Worm (Caenorhabditis elegans) whole organism, late embryonic: ENCODE measurements around the gene R05G6.1.
A peak's percentile ranks its signal among the peaks of the same experiment; 100 is the strongest.

Experiments used
- C08G9.2 ChIP-seq: sonication (generic microtip); optimal IDR thresholded peaks from 2 replicates; lab custom pipeline; 2016; ENCODE audit warnings: mild to moderate bottlenecking, missing genetic modification characterization, moderate library complexity, missing compliant biosample characterization
- Y22D7AL.16 ChIP-seq: sonication (generic microtip); optimal IDR thresholded peaks from 2 replicates; lab custom pipeline; 2016; ENCODE audit warnings: missing genetic modification characterization, missing compliant biosample characterization
- ahr-1 ChIP-seq: sonication (generic microtip); optimal IDR thresholded peaks from 2 replicates; lab custom pipeline; 2016; ENCODE audit warnings: missing genetic modification characterization, missing compliant biosample characterization
- ama-1 ChIP-seq: fragments of 150-350 bp; optimal IDR thresholded peaks from 2 replicates; lab custom pipeline; 2014
- ceh-18 ChIP-seq: sonication (generic microtip); optimal IDR thresholded peaks from 2 replicates; lab custom pipeline; 2016; ENCODE audit warnings: missing genetic modification characterization, missing compliant biosample characterization
- ceh-30 ChIP-seq: fragments of 150-350 bp; optimal IDR thresholded peaks from 2 replicates; lab custom pipeline; 2014; ENCODE audit warnings: missing biosample characterization, missing genetic modification characterization
- ceh-45 ChIP-seq: fragments of 200-800 bp; sonication (Bioruptor generic); IDR thresholded peaks from 2 replicates; pipeline ENCODE4 v1.3.6; 2022; ENCODE audit warnings: missing genetic modification reagents, missing genetic modification characterization, missing compliant biosample characterization
- ceh-48 ChIP-seq: sonication (generic microtip); optimal IDR thresholded peaks from 2 replicates; lab custom pipeline; 2016; ENCODE audit warnings: missing genetic modification characterization, inconsistent platforms, missing compliant biosample characterization
- ceh-6 ChIP-seq: fragments of 200-800 bp; sonication (Bioruptor generic); optimal IDR thresholded peaks from 2 replicates; lab custom pipeline; 2018; ENCODE audit warnings: mild to moderate bottlenecking, missing genetic modification characterization, missing compliant biosample characterization
- ceh-9 ChIP-seq: sonication (generic microtip); optimal IDR thresholded peaks from 2 replicates; lab custom pipeline; 2016; ENCODE audit warnings: mild to moderate bottlenecking, missing genetic modification characterization, inconsistent platforms, missing compliant biosample characterization
- che-1 ChIP-seq: sonication (generic microtip); optimal IDR thresholded peaks from 2 replicates; lab custom pipeline; 2016; ENCODE audit warnings: mild to moderate bottlenecking, missing genetic modification characterization, missing compliant biosample characterization
- ets-4 ChIP-seq: sonication (generic microtip); optimal IDR thresholded peaks from 2 replicates; lab custom pipeline; 2016; ENCODE audit warnings: missing genetic modification characterization, missing compliant biosample characterization
- eyg-1 ChIP-seq: sonication (generic microtip); optimal IDR thresholded peaks from 2 replicates; lab custom pipeline; 2016; ENCODE audit warnings: missing genotype, missing genetic modification characterization, missing compliant biosample characterization
- fax-1 ChIP-seq: sonication (generic microtip); optimal IDR thresholded peaks from 2 replicates; lab custom pipeline; 2016; ENCODE audit warnings: missing genotype, missing genetic modification characterization, missing compliant biosample characterization
- fkh-10 ChIP-seq: fragments of 150-350 bp; optimal IDR thresholded peaks from 2 replicates; lab custom pipeline; 2014; ENCODE audit warnings: missing biosample characterization, missing genetic modification reagents, missing genetic modification characterization
- hlh-13 ChIP-seq: fragments of 200-800 bp; sonication (Bioruptor generic); optimal IDR thresholded peaks from 2 replicates; lab custom pipeline; 2018; ENCODE audit warnings: mild to moderate bottlenecking, missing genetic modification characterization, missing compliant biosample characterization
- hlh-30 ChIP-seq: sonication (generic microtip); optimal IDR thresholded peaks from 2 replicates; lab custom pipeline; 2017; ENCODE audit warnings: antibody characterized with exemption, missing genetic modification characterization, missing compliant biosample characterization; ENCODE audit not compliant: insufficient read depth
- hlh-6 ChIP-seq: sonication (generic microtip); optimal IDR thresholded peaks from 2 replicates; lab custom pipeline; 2016; ENCODE audit warnings: missing genotype, missing genetic modification characterization, missing compliant biosample characterization
- hlh-8 ChIP-seq: sonication (generic microtip); optimal IDR thresholded peaks from 2 replicates; lab custom pipeline; 2016; ENCODE audit warnings: missing genotype, missing genetic modification characterization, missing compliant biosample characterization
- madf-2 ChIP-seq: sonication (generic microtip); optimal IDR thresholded peaks from 2 replicates; lab custom pipeline; 2017; ENCODE audit warnings: missing genetic modification characterization, missing compliant biosample characterization
- nhr-232 ChIP-seq: sonication (generic microtip); optimal IDR thresholded peaks from 2 replicates; lab custom pipeline; 2016; ENCODE audit warnings: missing genetic modification characterization, missing compliant biosample characterization
- pat-9 ChIP-seq: fragments of 200-800 bp; sonication (Bioruptor generic); optimal IDR thresholded peaks from 2 replicates; lab custom pipeline; 2018; ENCODE audit warnings: mild to moderate bottlenecking, missing genetic modification characterization, moderate library complexity, missing compliant biosample characterization
- pha-2 ChIP-seq: sonication (generic microtip); optimal IDR thresholded peaks from 2 replicates; lab custom pipeline; 2017; ENCODE audit warnings: mild to moderate bottlenecking, missing genetic modification characterization, missing compliant biosample characterization
- pqm-1 ChIP-seq: sonication (generic microtip); optimal IDR thresholded peaks from 2 replicates; lab custom pipeline; 2016; ENCODE audit warnings: missing genetic modification characterization, missing compliant biosample characterization
- ref-2 ChIP-seq: sonication (generic microtip); optimal IDR thresholded peaks from 2 replicates; lab custom pipeline; 2016; ENCODE audit warnings: missing genetic modification characterization, missing compliant biosample characterization
- sox-4 ChIP-seq: sonication (generic microtip); optimal IDR thresholded peaks from 2 replicates; lab custom pipeline; 2017; ENCODE audit warnings: mild to moderate bottlenecking, missing genetic modification characterization, inconsistent platforms, missing compliant biosample characterization
- tbx-2 ChIP-seq: sonication (generic microtip); optimal IDR thresholded peaks from 2 replicates; lab custom pipeline; 2016; ENCODE audit warnings: missing genetic modification characterization, missing compliant biosample characterization
- tbx-7 ChIP-seq: sonication (generic microtip); optimal IDR thresholded peaks from 2 replicates; lab custom pipeline; 2016; ENCODE audit warnings: missing genotype, missing genetic modification characterization, missing compliant biosample characterization
- unc-86 ChIP-seq: sonication (generic microtip); optimal IDR thresholded peaks from 2 replicates; lab custom pipeline; 2016; ENCODE audit warnings: missing genetic modification characterization, missing compliant biosample characterization
- zip-5 ChIP-seq: sonication (generic microtip); optimal IDR thresholded peaks from 2 replicates; lab custom pipeline; 2016; ENCODE audit warnings: missing genetic modification characterization, missing compliant biosample characterization
- ztf-16 ChIP-seq: sonication (generic microtip); optimal IDR thresholded peaks from 2 replicates; lab custom pipeline; 2017; ENCODE audit warnings: missing genetic modification characterization, missing compliant biosample characterization

The R05G6.1 gene

DNA sequence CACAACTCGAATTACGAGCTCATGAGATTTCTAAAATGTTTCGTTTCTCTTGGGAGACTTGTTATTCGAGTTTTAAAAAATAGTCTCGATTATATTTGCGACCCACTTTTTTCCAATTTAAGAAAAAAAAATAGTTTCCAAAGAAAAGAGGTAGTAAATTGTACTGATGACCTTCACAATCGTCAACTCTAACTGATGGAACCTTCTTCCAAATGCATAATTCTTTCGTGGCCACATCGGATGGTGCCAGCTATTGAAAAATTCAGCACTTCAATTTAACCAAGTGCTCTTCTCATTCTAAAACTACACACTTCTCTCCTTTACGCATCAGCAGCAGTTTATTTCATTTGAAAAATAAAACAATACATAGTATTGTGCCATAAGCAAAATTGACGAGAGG, 11.2 kb downstream of the R05G6.1 start:
- TF ChIP-seq hlh-30 (tag; lab: Kevin White, UChicago) (no peak), pqm-1 (tag; lab: Kevin White, UChicago) (no peak), ama-1 (no peak), pat-9 (tag; lab: Kevin White, UChicago) (no peak), nhr-232 (tag; lab: Kevin White, UChicago) (no peak), tbx-2 (tag; lab: Kevin White, UChicago) (no peak), tbx-7 (tag; lab: Kevin White, UChicago) (no peak), fax-1 (tag; lab: Kevin White, UChicago) (no peak), sox-4 (tag; lab: Kevin White, UChicago) (no peak), fkh-10 (GFP tag; lab: Kevin White, UChicago) (no peak), madf-2 (tag; lab: Kevin White, UChicago) (no peak), ahr-1 (tag; lab: Kevin White, UChicago) (no peak), hlh-6 (tag; lab: Kevin White, UChicago) (no peak), unc-86 (tag; lab: Kevin White, UChicago) (no peak), hlh-13 (GFP tag; lab: Kevin White, UChicago) (no peak), ceh-30 (tag; lab: Kevin White, UChicago) (no peak), ceh-45 (no peak), zip-5 (tag; lab: Kevin White, UChicago) (no peak)

- TF ChIP-seq Y22D7AL.16 (tag; lab: Kevin White, UChicago), result no peak
- no peak for TF ChIP-seq ceh-6 (GFP tag; lab: Kevin White, UChicago)
- TF ChIP-seq pha-2 (tag; lab: Kevin White, UChicago), result no peak
- no peak for TF ChIP-seq ceh-45
Observed at ce11 chrIV:7547843-7548578, 15.6 kb downstream of the R05G6.1 start, which contains the start of the genes cdd-2 and oef-1. Gene cdd-2, minus strand, starts transcription at chrIV:7547893. Gene oef-1, plus strand, starts transcription at chrIV:7548417.

DNA sequence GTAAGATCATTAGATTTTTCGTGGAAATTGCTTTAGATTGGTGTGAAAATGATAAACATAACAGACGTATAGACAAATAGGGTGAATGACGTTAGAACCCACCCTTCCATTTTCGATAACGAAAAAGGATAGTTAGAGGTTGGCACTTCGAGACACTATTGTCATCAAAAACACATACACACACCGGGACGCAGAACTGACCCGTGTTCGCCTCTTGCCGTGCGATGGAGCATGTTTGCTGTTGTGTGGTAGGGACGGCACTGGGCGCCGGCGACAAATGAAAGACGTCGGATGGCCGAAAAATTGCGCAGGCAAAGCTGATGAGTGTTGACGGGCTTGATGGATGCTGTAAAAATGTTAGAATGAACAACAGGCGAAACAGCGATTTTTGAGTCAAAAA, 17.4 kb downstream of the R05G6.1 start:
- TF ChIP-seq tbx-2 (tag; lab: Kevin White, UChicago), result peak; percentile 1
- TF ChIP-seq eyg-1 (tag; lab: Kevin White, UChicago), result no peak

DNA sequence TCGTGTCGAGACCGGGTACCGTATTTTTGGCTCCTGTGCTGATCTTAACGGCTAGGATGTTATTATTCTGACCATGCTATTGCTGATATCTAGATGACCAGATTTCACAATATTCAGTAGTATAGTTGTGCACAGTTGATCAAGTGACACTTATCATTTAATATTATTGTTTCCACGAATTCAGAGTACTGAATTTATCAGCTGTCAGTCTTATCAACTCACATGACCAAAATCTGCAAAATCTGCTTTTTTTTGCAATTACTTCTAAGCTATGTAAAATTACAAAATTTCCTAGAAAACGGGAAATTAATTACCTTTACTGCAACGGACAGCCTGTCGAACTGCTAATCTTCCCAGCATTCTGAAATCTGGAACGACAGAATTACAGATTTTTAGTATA, 18.0 kb downstream of the R05G6.1 start, which contains the start of gene pam-1:
TSS of gene pam-1 (minus strand) at position 368 of the 400 bp plus-strand sequence.
- no peak for TF ChIP-seq hlh-6 (tag; lab: Kevin White, UChicago)
- no peak for TF ChIP-seq tbx-7 (tag; lab: Kevin White, UChicago)
- no peak for TF ChIP-seq fax-1 (tag; lab: Kevin White, UChicago)
- TF ChIP-seq ceh-9 (tag; lab: Kevin White, UChicago), result no peak
- TF ChIP-seq sox-4 (tag; lab: Kevin White, UChicago), result no peak
- no peak for TF ChIP-seq Y22D7AL.16 (tag; lab: Kevin White, UChicago)
- TF ChIP-seq ztf-16 (tag; lab: Kevin White, UChicago), result no peak
- TF ChIP-seq ref-2, result no peak
- TF ChIP-seq ets-4 (tag; lab: Kevin White, UChicago), result no peak
- TF ChIP-seq che-1 (tag; lab: Kevin White, UChicago), result no peak
- no peak for TF ChIP-seq ceh-18 (tag; lab: Kevin White, UChicago)
- TF ChIP-seq eyg-1 (tag; lab: Kevin White, UChicago), result no peak
- TF ChIP-seq hlh-8 (tag; lab: Kevin White, UChicago), result no peak
- TF ChIP-seq zip-5 (tag; lab: Kevin White, UChicago), result no peak

- TF ChIP-seq ceh-48 (tag; lab: Kevin White, UChicago) (no peak), C08G9.2 (tag; lab: Kevin White, UChicago) (no peak), ahr-1 (tag; lab: Kevin White, UChicago) (no peak), unc-86 (tag; lab: Kevin White, UChicago) (no peak)
Observed at ce11 chrIV:7551254-7551653, 18.8 kb downstream of the R05G6.1 start.
